Worm (Caenorhabditis elegans) whole organism, L4 larva: ENCODE results near the gene clc-9.
A peak's percentile ranks its signal among the peaks of the same experiment; 100 is the strongest.

Experiments
- F26F4.8 ChIP-seq: fragments of 200-800 bp; sonication (Bioruptor generic); conservative IDR thresholded peaks from 2 replicates; pipeline ENCODE4 v1.3.6; 2022; ENCODE audit warnings: missing genetic modification characterization, missing compliant biosample characterization
- F44E2.7 ChIP-seq: fragments of 200-800 bp; sonication (Bioruptor generic); IDR thresholded peaks from 2 replicates; pipeline ENCODE4 v2.1.2; 2022; ENCODE audit warnings: missing genetic modification characterization, missing compliant biosample characterization
- aha-1 ChIP-seq: fragments of 150-350 bp; peaks from one replicate; lab custom pipeline; 2014; ENCODE audit warnings: missing biosample characterization, missing genetic modification characterization
- aly-2 ChIP-seq: sonication (generic microtip); optimal IDR thresholded peaks from 2 replicates; lab custom pipeline; 2018; ENCODE audit warnings: missing biosample characterization, missing genetic modification characterization
- ama-1 ChIP-seq: fragments of 150-350 bp; optimal IDR thresholded peaks from 2 replicates; lab custom pipeline; 2014; ENCODE audit warnings: inconsistent platforms, mixed read lengths
- daf-12 ChIP-seq: fragments of 150-350 bp; optimal IDR thresholded peaks from 2 replicates; lab custom pipeline; 2014; ENCODE audit warnings: missing biosample characterization, missing genetic modification reagents, missing genetic modification characterization
- daf-19 ChIP-seq: fragments of 200-800 bp; sonication (Bioruptor generic); conservative IDR thresholded peaks from 2 replicates; pipeline ENCODE4 v1.3.6; 2022; ENCODE audit warnings: missing genetic modification characterization, missing compliant biosample characterization
- lin-15B ChIP-seq: fragments of 150-350 bp; sonication (generic microtip); optimal IDR thresholded peaks from 3 replicates; lab custom pipeline; 2014; ENCODE audit warnings: missing biosample characterization, missing genetic modification characterization
- lir-3 ChIP-seq: sonication (generic microtip); optimal IDR thresholded peaks from 2 replicates; lab custom pipeline; 2016; ENCODE audit warnings: mild to moderate bottlenecking, missing genetic modification characterization, missing compliant biosample characterization
- mep-1 ChIP-seq: fragments of 150-350 bp; sonication (generic microtip); optimal IDR thresholded peaks from 3 replicates; lab custom pipeline; 2014; ENCODE audit warnings: missing biosample characterization, missing genetic modification characterization
- nhr-42 ChIP-seq: fragments of 200-800 bp; sonication (Bioruptor generic); IDR thresholded peaks from 2 replicates; pipeline ENCODE4 v1.3.6; 2022; ENCODE audit warnings: missing genetic modification characterization, missing compliant biosample characterization
- tag-97 ChIP-seq: fragments of 200-800 bp; sonication (Bioruptor generic); IDR thresholded peaks from 2 replicates; pipeline ENCODE4 v1.3.6; 2022; ENCODE audit warnings: missing genetic modification characterization, missing compliant biosample characterization
- unc-130 ChIP-seq: sonication (generic microtip); optimal IDR thresholded peaks from 2 replicates; lab custom pipeline; 2016; ENCODE audit warnings: missing genetic modification reagents, missing genetic modification characterization, missing compliant biosample characterization
- ztf-11 ChIP-seq: fragments of 150-350 bp; optimal IDR thresholded peaks from 2 replicates; lab custom pipeline; 2014; ENCODE audit warnings: missing biosample characterization, missing genetic modification characterization

DNA sequence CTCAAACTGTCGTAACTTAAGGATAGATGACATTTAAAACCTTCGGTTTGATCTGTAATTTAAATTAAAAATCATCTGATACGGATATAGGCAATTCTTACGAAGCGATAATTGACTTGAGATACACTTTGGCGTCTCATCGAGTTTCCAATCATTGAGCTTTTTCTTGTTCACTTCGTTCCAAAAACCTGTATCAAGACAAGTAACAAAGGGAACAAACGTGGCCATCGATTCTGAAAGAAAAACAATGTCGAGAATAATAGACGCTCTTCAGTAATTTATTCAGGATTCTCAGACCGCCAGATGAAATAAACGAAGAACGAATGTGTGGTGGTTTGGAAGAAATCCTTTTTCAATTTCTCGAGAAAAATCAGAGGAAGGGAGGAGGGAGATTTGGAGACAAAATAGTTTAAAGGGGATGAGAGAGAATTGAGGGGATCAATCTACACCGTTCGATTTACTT is 31.9 kb upstream of the clc-9 start, which contains the start of gene atg-7:
- no peak for TF ChIP-seq daf-19 (GFP tag; lab: Robert Waterston, UW)
- TF ChIP-seq F44E2.7 (GFP tag; lab: Robert Waterston, UW): no peak
- TF ChIP-seq aha-1: no peak
- no peak for TF ChIP-seq tag-97 (GFP tag; lab: Robert Waterston, UW)
- no peak for TF ChIP-seq ztf-11 (tag; lab: Kevin White, UChicago)
- TF ChIP-seq unc-130 (GFP tag; lab: Kevin White, UChicago): no peak
- no peak for TF ChIP-seq F26F4.8 (GFP tag; lab: Robert Waterston, UW)
- no peak for TF ChIP-seq aly-2 (tag; lab: Kevin White, UChicago)
- no peak for TF ChIP-seq lin-15B (tag; lab: Kevin White, UChicago)
- TF ChIP-seq mep-1: no peak
- TF ChIP-seq ama-1: peak; percentile 83
- no peak for TF ChIP-seq nhr-42
- TF ChIP-seq lir-3 (tag; lab: Kevin White, UChicago): no peak
- TF ChIP-seq daf-12 (tag; lab: Kevin White, UChicago): no peak
